Worm (Caenorhabditis elegans) whole organism, mixed stage, embryonic: ENCODE measurements around the gene fbxc-50.

Experiments used
- ceh-43 ChIP-seq: fragments of 200-800 bp; sonication (Bioruptor generic); optimal IDR thresholded peaks from 2 replicates; lab custom pipeline; 2018; ENCODE audit warnings: mild to moderate bottlenecking, missing genetic modification characterization, moderate library complexity, missing compliant biosample characterization
- lsy-2 ChIP-seq: fragments of 150-350 bp; optimal IDR thresholded peaks from 2 replicates; lab custom pipeline; 2014; ENCODE audit warnings: missing biosample characterization, missing genetic modification characterization
- mep-1 ChIP-seq: fragments of 150-350 bp; optimal IDR thresholded peaks from 2 replicates; lab custom pipeline; 2017; ENCODE audit warnings: missing biosample characterization, missing genetic modification reagents, missing genetic modification characterization, inconsistent platforms
- mls-2 ChIP-seq: sonication (generic microtip); optimal IDR thresholded peaks from 2 replicates; lab custom pipeline; 2016; ENCODE audit warnings: mild to moderate bottlenecking, missing genetic modification characterization, moderate library complexity, missing compliant biosample characterization
- nhr-2 ChIP-seq: fragments of 150-350 bp; optimal IDR thresholded peaks from 2 replicates; lab custom pipeline; 2014; ENCODE audit warnings: missing biosample characterization, missing genetic modification characterization
- nhr-28 ChIP-seq: fragments of 150-350 bp; optimal IDR thresholded peaks from 2 replicates; lab custom pipeline; 2014; ENCODE audit warnings: missing biosample characterization, missing genetic modification characterization
- nhr-76 ChIP-seq: sonication (generic microtip); optimal IDR thresholded peaks from 2 replicates; lab custom pipeline; 2017; ENCODE audit warnings: missing biosample characterization, missing genetic modification characterization
- sem-2 ChIP-seq: fragments of 200-800 bp; sonication (Bioruptor generic); optimal IDR thresholded peaks from 2 replicates; lab custom pipeline; 2018; ENCODE audit warnings: mild to moderate bottlenecking, missing genetic modification characterization, missing compliant biosample characterization
- snpc-4 ChIP-seq: fragments of 150-350 bp; optimal IDR thresholded peaks from 2 replicates; lab custom pipeline; 2014; ENCODE audit warnings: missing biosample characterization, missing genetic modification characterization
- tbx-8 ChIP-seq: fragments of 200-800 bp; sonication (Bioruptor generic); optimal IDR thresholded peaks from 2 replicates; lab custom pipeline; 2018; ENCODE audit warnings: mild to moderate bottlenecking, missing genetic modification characterization, moderate library complexity, missing compliant biosample characterization
- unc-39 ChIP-seq: fragments of 150-350 bp; optimal IDR thresholded peaks from 2 replicates; lab custom pipeline; 2014; ENCODE audit warnings: missing biosample characterization, missing genetic modification characterization
- unc-62 ChIP-seq: fragments of 150-350 bp; optimal IDR thresholded peaks from 2 replicates; lab custom pipeline; 2014; ENCODE audit warnings: missing biosample characterization, missing genetic modification reagents, missing genetic modification characterization

fbxc-50 gene

DNA sequence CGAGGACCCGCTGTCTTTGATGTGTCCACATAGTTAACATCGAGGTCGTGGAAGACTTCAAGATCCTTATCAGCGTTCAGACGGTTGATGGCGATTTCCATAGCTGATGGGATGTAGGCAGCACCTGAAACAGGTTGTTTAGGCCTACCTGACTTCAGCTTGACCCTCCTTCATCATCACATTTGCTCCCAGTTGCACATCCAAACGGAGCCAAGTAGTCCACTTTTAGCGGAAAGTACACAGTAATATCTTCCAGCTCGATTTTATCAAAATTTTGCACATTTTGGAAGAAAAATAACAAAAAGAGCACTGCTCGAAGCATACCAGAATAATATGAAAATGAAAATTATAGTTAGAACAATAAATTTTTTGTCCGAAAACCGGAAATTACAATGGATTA is 51.0 kb downstream of the fbxc-50 start, which contains the start of gene gcy-15:
Gene gcy-15 (minus strand): TSS at position 101 of the 400 bp plus-strand sequence.
- no peak for TF ChIP-seq mep-1
- no peak for TF ChIP-seq unc-62 (GFP tag; lab: Kevin White, UChicago)
- TF ChIP-seq ceh-43 (GFP tag; lab: Kevin White, UChicago): no peak
- no peak for TF ChIP-seq lsy-2
- no peak for TF ChIP-seq unc-39
- TF ChIP-seq mls-2 (tag; lab: Kevin White, UChicago): no peak
- no peak for TF ChIP-seq snpc-4 (tag; lab: Kevin White, UChicago)
- TF ChIP-seq tbx-8: no peak
- TF ChIP-seq nhr-2: no peak
- TF ChIP-seq sem-2 (GFP tag; lab: Kevin White, UChicago): no peak
- TF ChIP-seq nhr-28: no peak
- no peak for TF ChIP-seq nhr-76 (tag; lab: Kevin White, UChicago)
